Worm (Caenorhabditis elegans) whole organism, early embryonic: ENCODE measurements around the gene nhr-84.

Experiments used
- B0310.2 ChIP-seq: sonication (generic microtip); optimal IDR thresholded peaks from 2 replicates; lab custom pipeline; 2016; ENCODE audit warnings: mild to moderate bottlenecking, missing genetic modification characterization, missing compliant biosample characterization
- F13C5.2 ChIP-seq: sonication (generic microtip); optimal IDR thresholded peaks from 2 replicates; lab custom pipeline; 2017; ENCODE audit warnings: mild to moderate bottlenecking, missing genetic modification characterization, inconsistent platforms, missing compliant biosample characterization
- aly-1 ChIP-seq: sonication (generic microtip); optimal IDR thresholded peaks from 2 replicates; lab custom pipeline; 2016; ENCODE audit warnings: missing genetic modification characterization, missing compliant biosample characterization
- ama-1 ChIP-seq: fragments of 150-350 bp; optimal IDR thresholded peaks from 2 replicates; lab custom pipeline; 2014
- ceh-13 ChIP-seq: fragments of 200-800 bp; sonication (Bioruptor generic); optimal IDR thresholded peaks from 2 replicates; lab custom pipeline; 2018; ENCODE audit warnings: mild to moderate bottlenecking, missing genetic modification characterization, missing compliant biosample characterization
- ceh-36 ChIP-seq: sonication (generic microtip); optimal IDR thresholded peaks from 2 replicates; lab custom pipeline; 2016; ENCODE audit warnings: missing genetic modification characterization, inconsistent platforms, missing compliant biosample characterization
- ets-7 ChIP-seq: sonication (generic microtip); optimal IDR thresholded peaks from 2 replicates; lab custom pipeline; 2016; ENCODE audit warnings: missing genotype, missing genetic modification characterization, missing compliant biosample characterization
- flt-1 ChIP-seq: fragments of 200-800 bp; sonication (Bioruptor generic); IDR thresholded peaks from 2 replicates; pipeline ENCODE4 v1.3.6; 2022; ENCODE audit warnings: missing genetic modification characterization, missing compliant biosample characterization
- hmbx-1 ChIP-seq: sonication (generic microtip); optimal IDR thresholded peaks from 2 replicates; lab custom pipeline; 2016; ENCODE audit warnings: mild to moderate bottlenecking, missing genetic modification characterization, missing compliant biosample characterization
- hmg-4 ChIP-seq: fragments of 200-800 bp; sonication (Bioruptor generic); optimal IDR thresholded peaks from 2 replicates; lab custom pipeline; 2018; ENCODE audit warnings: mild to moderate bottlenecking, missing genetic modification characterization, missing compliant biosample characterization
- hnd-1 ChIP-seq: sonication (generic microtip); optimal IDR thresholded peaks from 2 replicates; lab custom pipeline; 2016; ENCODE audit warnings: missing genetic modification characterization, missing compliant biosample characterization
- pes-1 ChIP-seq: fragments of 200-800 bp; sonication (Bioruptor generic); IDR thresholded peaks from 2 replicates; pipeline ENCODE4 v1.3.6; 2022; ENCODE audit warnings: missing genetic modification reagents, missing genetic modification characterization, missing compliant biosample characterization
- scrt-1 ChIP-seq: fragments of 200-800 bp; sonication (Bioruptor generic); IDR thresholded peaks from 2 replicates; pipeline ENCODE4 v1.3.6; 2022; ENCODE audit warnings: missing genetic modification characterization, missing compliant biosample characterization
- sea-1 ChIP-seq: fragments of 200-800 bp; sonication (Bioruptor generic); conservative IDR thresholded peaks from 2 replicates; pipeline ENCODE4 v1.3.6; 2022; ENCODE audit warnings: missing genetic modification characterization, missing compliant biosample characterization
- tbx-11 ChIP-seq: fragments of 200-800 bp; sonication (Bioruptor generic); IDR thresholded peaks from 2 replicates; pipeline ENCODE4 v1.3.6; 2022; ENCODE audit warnings: missing genetic modification characterization, missing compliant biosample characterization
- tbx-37 ChIP-seq: fragments of 200-800 bp; sonication (Bioruptor generic); conservative IDR thresholded peaks from 2 replicates; pipeline ENCODE4 v1.3.6; 2022; ENCODE audit warnings: missing genetic modification reagents, missing genetic modification characterization, missing compliant biosample characterization
- tra-4 ChIP-seq: sonication (generic microtip); optimal IDR thresholded peaks from 2 replicates; lab custom pipeline; 2017; ENCODE audit warnings: missing genetic modification characterization, missing compliant biosample characterization

nhr-84 gene

DNA sequence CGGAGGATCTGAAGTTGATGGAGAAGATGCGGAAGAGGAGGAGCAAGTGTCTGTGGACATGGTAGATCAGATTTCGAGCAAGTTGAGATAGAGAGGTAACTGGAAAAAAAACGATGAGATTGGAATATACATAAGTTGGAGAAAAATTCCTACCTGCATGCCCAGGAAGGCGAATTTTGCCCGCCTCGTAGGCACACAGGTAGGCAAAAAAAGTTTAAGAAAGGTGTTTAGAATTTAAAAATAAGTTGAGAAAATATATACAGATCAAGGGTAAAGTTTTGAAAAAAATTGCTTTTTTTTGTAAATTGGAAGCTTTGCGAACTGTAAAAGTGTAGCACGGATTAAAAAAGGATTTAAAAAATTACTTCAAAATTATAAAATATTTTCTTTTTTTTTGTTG is at the start of gene nhr-84:
TSS of gene nhr-84 (minus strand) at position 101 of the 400 bp plus-strand sequence.
- no peak for TF ChIP-seq hmbx-1 (tag; lab: Kevin White, UChicago)
- TF ChIP-seq ceh-13: no peak
- no peak for TF ChIP-seq tbx-37
- no peak for TF ChIP-seq scrt-1 (GFP tag; lab: Robert Waterston, UW)
- no peak for TF ChIP-seq ceh-36
- no peak for TF ChIP-seq F13C5.2 (tag; lab: Kevin White, UChicago)
- TF ChIP-seq flt-1 (GFP tag; lab: Robert Waterston, UW): no peak
- no peak for TF ChIP-seq B0310.2
- no peak for TF ChIP-seq aly-1 (tag; lab: Kevin White, UChicago)
- TF ChIP-seq ets-7 (tag; lab: Kevin White, UChicago): no peak
- no peak for TF ChIP-seq hnd-1 (tag; lab: Kevin White, UChicago)

DNA sequence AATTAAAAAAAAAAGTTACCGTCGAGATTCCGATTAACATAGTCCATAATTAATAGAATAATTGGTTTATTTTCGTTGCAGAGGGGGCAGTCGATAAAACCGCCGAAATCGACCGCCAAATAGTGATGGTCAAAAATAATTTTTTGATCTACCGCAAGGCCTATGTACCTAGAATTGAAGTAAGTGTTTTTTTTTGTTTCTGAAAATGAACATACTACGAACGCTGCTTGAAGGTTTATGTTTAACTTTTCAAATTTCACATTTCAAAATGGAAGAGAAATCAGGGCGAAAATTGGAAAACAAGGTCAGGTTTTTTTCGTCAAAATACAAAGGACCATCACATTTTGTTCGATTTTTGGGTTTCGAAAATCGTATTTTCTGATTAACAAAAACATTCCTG is 48.9 kb upstream of the nhr-84 start, which contains the start of gene pzf-1:
TSS of gene pzf-1 (minus strand) at position 101 of the 400 bp plus-strand sequence.
- no peak for TF ChIP-seq tbx-11 (GFP tag; lab: Robert Waterston, UW)
- no peak for TF ChIP-seq hmbx-1 (tag; lab: Kevin White, UChicago)
- TF ChIP-seq ama-1 (lab: Kevin White, UChicago): no peak
- TF ChIP-seq hmg-4 (GFP tag; lab: Kevin White, UChicago): no peak
- TF ChIP-seq ceh-13: no peak
- no peak for TF ChIP-seq aly-1 (tag; lab: Kevin White, UChicago)
- TF ChIP-seq sea-1 (GFP tag; lab: Robert Waterston, UW): no peak
- no peak for TF ChIP-seq F13C5.2 (tag; lab: Kevin White, UChicago)
- TF ChIP-seq scrt-1 (GFP tag; lab: Robert Waterston, UW): no peak
- no peak for TF ChIP-seq pes-1 (GFP tag; lab: Robert Waterston, UW)
- no peak for TF ChIP-seq ceh-36
- TF ChIP-seq ets-7 (tag; lab: Kevin White, UChicago): no peak
- TF ChIP-seq tra-4 (tag; lab: Kevin White, UChicago): no peak
- no peak for TF ChIP-seq B0310.2
- no peak for TF ChIP-seq tbx-37
- TF ChIP-seq flt-1 (GFP tag; lab: Robert Waterston, UW): no peak
- TF ChIP-seq hnd-1 (tag; lab: Kevin White, UChicago): no peak

DNA sequence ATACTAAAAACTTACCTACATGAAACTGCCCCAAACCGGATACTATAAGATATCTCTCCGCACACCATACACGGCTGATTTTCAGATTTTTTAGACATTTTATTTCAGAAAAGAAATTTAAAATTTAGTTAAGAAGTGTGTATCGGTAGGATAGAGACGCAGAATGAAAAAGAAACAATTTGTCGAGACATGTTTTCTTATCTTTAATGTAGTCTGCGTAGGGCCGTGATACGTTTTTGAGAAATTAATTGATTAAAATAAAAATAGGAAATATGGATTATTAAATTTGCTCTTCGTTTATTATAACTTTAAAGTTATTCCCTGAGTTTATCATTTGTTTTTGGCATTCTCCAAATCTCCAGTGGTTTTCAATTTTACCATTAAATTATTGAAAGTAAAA is 44.9 kb upstream of the nhr-84 start, which contains the start of gene nhr-108:
TSS of gene nhr-108 (minus strand) at position 166 of the 400 bp plus-strand sequence.
- TF ChIP-seq hmg-4 (GFP tag; lab: Kevin White, UChicago): no peak
- no peak for TF ChIP-seq ceh-36
- TF ChIP-seq tbx-37: no peak
- no peak for TF ChIP-seq F13C5.2 (tag; lab: Kevin White, UChicago)
- TF ChIP-seq tbx-11 (GFP tag; lab: Robert Waterston, UW): no peak
- no peak for TF ChIP-seq scrt-1 (GFP tag; lab: Robert Waterston, UW)
- no peak for TF ChIP-seq ama-1 (lab: Kevin White, UChicago)
- no peak for TF ChIP-seq aly-1 (tag; lab: Kevin White, UChicago)
- TF ChIP-seq hmbx-1 (tag; lab: Kevin White, UChicago): no peak
- TF ChIP-seq B0310.2: no peak
- TF ChIP-seq sea-1 (GFP tag; lab: Robert Waterston, UW): no peak
- TF ChIP-seq hnd-1 (tag; lab: Kevin White, UChicago): no peak
- TF ChIP-seq flt-1 (GFP tag; lab: Robert Waterston, UW): no peak
- no peak for TF ChIP-seq tra-4 (tag; lab: Kevin White, UChicago)
- TF ChIP-seq ceh-13: no peak
- no peak for TF ChIP-seq pes-1 (GFP tag; lab: Robert Waterston, UW)
- TF ChIP-seq ets-7 (tag; lab: Kevin White, UChicago): no peak

DNA sequence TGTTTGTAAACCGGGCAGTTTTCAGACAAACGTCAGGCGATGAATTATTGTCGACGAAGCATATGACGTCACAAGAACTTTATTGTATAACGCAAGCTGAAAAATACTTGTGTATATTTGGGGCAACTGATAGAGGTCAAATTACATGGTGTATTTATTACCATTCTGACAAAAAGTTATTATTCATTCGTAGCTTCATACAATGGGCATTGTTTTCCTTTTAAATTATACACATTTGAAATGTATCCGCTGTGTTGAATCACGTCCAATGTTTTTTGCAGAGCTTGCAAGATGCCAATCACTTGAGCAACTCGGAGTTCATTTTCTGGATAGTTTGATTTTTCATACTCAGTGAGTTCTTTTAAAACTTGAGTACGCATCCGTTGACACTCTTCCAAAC is 43.6 kb upstream of the nhr-84 start, which contains the start of gene F35E8.13:
TSS of gene F35E8.13 (plus strand) at position 301 of the 400 bp plus-strand sequence.
- no peak for TF ChIP-seq ceh-36
- TF ChIP-seq B0310.2: no peak
- no peak for TF ChIP-seq tra-4 (tag; lab: Kevin White, UChicago)
- TF ChIP-seq F13C5.2 (tag; lab: Kevin White, UChicago): no peak
- no peak for TF ChIP-seq hnd-1 (tag; lab: Kevin White, UChicago)
- no peak for TF ChIP-seq hmg-4 (GFP tag; lab: Kevin White, UChicago)
- no peak for TF ChIP-seq hmbx-1 (tag; lab: Kevin White, UChicago)
- TF ChIP-seq scrt-1 (GFP tag; lab: Robert Waterston, UW): no peak
- no peak for TF ChIP-seq tbx-37
- TF ChIP-seq flt-1 (GFP tag; lab: Robert Waterston, UW): no peak
- no peak for TF ChIP-seq ceh-13
- no peak for TF ChIP-seq ama-1 (lab: Kevin White, UChicago)
- TF ChIP-seq ets-7 (tag; lab: Kevin White, UChicago): no peak
- no peak for TF ChIP-seq sea-1 (GFP tag; lab: Robert Waterston, UW)
- no peak for TF ChIP-seq aly-1 (tag; lab: Kevin White, UChicago)
- no peak for TF ChIP-seq pes-1 (GFP tag; lab: Robert Waterston, UW)
- TF ChIP-seq tbx-11 (GFP tag; lab: Robert Waterston, UW): no peak

DNA sequence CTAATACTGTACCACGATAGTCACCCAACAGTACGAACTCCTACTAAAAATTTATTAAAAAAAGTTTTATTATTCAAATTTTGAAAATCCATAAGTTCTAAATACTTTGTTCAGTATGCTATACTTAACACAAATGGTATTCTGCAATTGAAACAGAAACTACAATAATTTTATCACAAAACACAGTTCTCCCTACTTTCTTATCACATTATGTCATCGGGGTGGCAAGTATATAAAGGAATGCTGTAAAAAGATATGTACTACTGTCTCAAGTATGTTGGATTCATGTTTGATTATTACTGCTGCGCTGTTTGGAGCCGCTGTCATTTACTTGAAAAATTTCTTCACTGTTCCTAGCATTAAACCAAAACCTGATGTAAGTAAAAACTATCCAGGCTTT is 41.7 kb upstream of the nhr-84 start, which contains the start of gene cdr-1:
TSS of gene cdr-1 (plus strand) at position 208 of the 400 bp plus-strand sequence.
- no peak for TF ChIP-seq flt-1 (GFP tag; lab: Robert Waterston, UW)
- no peak for TF ChIP-seq aly-1 (tag; lab: Kevin White, UChicago)
- no peak for TF ChIP-seq tbx-11 (GFP tag; lab: Robert Waterston, UW)

DNA sequence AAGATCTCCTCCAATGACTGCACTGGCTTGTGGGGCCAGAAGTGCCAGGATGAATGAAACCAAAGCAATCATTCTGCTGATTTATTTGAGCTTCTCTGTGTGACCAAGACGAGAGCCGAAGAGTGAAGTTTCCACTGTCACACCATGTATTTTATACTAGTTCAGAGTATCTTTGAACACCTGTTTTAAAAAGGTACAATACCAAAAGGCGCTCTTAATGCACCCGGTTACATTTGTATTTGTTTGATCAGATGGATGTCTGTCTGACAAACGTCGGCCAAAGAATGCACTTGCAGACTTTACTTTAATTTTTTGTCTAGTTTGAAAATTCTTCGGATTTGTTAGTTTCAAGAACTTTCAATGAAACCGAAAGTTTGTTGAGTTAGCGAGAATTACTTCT is 40.9 kb upstream of the nhr-84 start, which contains the start of gene F35E8.10:
TSS of gene F35E8.10 (minus strand) at position 101 of the 400 bp plus-strand sequence.
- TF ChIP-seq ets-7 (tag; lab: Kevin White, UChicago) (no peak), pes-1 (GFP tag; lab: Robert Waterston, UW) (no peak), sea-1 (GFP tag; lab: Robert Waterston, UW) (no peak), hmbx-1 (tag; lab: Kevin White, UChicago) (no peak), hmg-4 (GFP tag; lab: Kevin White, UChicago) (no peak), hnd-1 (tag; lab: Kevin White, UChicago) (no peak), scrt-1 (GFP tag; lab: Robert Waterston, UW) (no peak), aly-1 (tag; lab: Kevin White, UChicago) (no peak), F13C5.2 (tag; lab: Kevin White, UChicago) (no peak), ceh-36 (no peak), ceh-13 (no peak)

DNA sequence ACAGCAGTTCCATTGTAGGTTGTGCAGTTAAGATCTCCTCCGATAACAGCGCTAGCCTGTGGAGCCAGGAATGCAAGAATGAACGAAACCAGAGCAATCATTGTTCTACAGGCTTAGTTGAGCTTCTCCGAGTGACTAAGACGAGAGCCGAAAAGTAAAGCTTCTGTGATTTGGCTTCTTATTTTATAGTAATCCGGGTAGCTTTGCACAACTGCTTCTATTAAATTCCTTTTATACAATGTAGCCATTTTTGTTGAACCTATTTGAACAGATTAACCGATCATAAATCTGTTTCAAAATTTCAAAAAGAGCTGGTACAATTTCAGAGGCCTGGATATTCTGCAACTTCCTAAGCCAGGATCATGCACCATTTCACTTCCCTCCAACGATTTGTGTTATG is 38.0 kb upstream of the nhr-84 start, which contains the start of gene F35E8.9:
TSS of gene F35E8.9 (minus strand) at position 101 of the 400 bp plus-strand sequence.
- TF ChIP-seq pes-1 (GFP tag; lab: Robert Waterston, UW) (no peak), hmbx-1 (tag; lab: Kevin White, UChicago) (no peak), hnd-1 (tag; lab: Kevin White, UChicago) (no peak), ceh-13 (no peak), tbx-11 (GFP tag; lab: Robert Waterston, UW) (no peak)
